Fruit fly (Drosophila melanogaster) whole organism, adult: Measurements from ENCODE around the gene Ac76E.
A peak's percentile ranks its signal among the peaks of the same experiment; 100 is the strongest.

ENCODE experiments used
- CG11617 ChIP-seq: fragments of 200-800 bp; sonication (Bioruptor generic); optimal IDR thresholded peaks from 2 replicates; lab custom pipeline; 2017; ENCODE audit warnings: mild to moderate bottlenecking, missing biosample characterization, missing genetic modification reagents, missing genetic modification characterization
- CG12768 ChIP-seq: fragments of 200-800 bp; sonication (Bioruptor generic); optimal IDR thresholded peaks from 2 replicates; lab custom pipeline; 2017; ENCODE audit warnings: missing biosample characterization, missing genetic modification characterization, mild to moderate bottlenecking, moderate library complexity, missing genetic modification reagents
- CG14711 ChIP-seq: fragments of 200-800 bp; sonication (Bioruptor generic); optimal IDR thresholded peaks from 2 replicates; lab custom pipeline; 2018; ENCODE audit warnings: missing biosample characterization, mild to moderate bottlenecking, missing genetic modification characterization, moderate library complexity
- CG1620 ChIP-seq: fragments of 200-800 bp; sonication (Bioruptor generic); optimal IDR thresholded peaks from 2 replicates; lab custom pipeline; 2016; ENCODE audit warnings: missing biosample characterization, missing genetic modification characterization
- CG33017 ChIP-seq: fragments of 200-800 bp; sonication (Bioruptor generic); optimal IDR thresholded peaks from 2 replicates; lab custom pipeline; 2018; ENCODE audit warnings: missing biosample characterization, mild to moderate bottlenecking, missing genetic modification characterization, moderate library complexity
- CG5204 ChIP-seq: fragments of 200-800 bp; sonication (Bioruptor generic); optimal IDR thresholded peaks from 2 replicates; lab custom pipeline; 2016; ENCODE audit warnings: missing biosample characterization, missing genetic modification characterization
- CG7045 ChIP-seq: fragments of 200-800 bp; sonication (Bioruptor generic); optimal IDR thresholded peaks from 2 replicates; lab custom pipeline; 2017; ENCODE audit warnings: missing biosample characterization, mild to moderate bottlenecking, missing genetic modification characterization
- CG7101 ChIP-seq: fragments of 200-800 bp; sonication (Bioruptor generic); optimal IDR thresholded peaks from 2 replicates; lab custom pipeline; 2018; ENCODE audit warnings: missing biosample characterization, mild to moderate bottlenecking, missing genetic modification characterization, moderate library complexity
- Clk ChIP-seq: fragments of 200-800 bp; sonication (Bioruptor generic); optimal IDR thresholded peaks from 2 replicates; lab custom pipeline; 2017; ENCODE audit warnings: missing biosample characterization, missing genetic modification characterization
- Crg-1 ChIP-seq: fragments of 200-800 bp; sonication (Bioruptor generic); optimal IDR thresholded peaks from 2 replicates; lab custom pipeline; 2016; ENCODE audit warnings: missing biosample characterization, missing genetic modification characterization
- Hr96 ChIP-seq: fragments of 200-800 bp; sonication (Bioruptor generic); optimal IDR thresholded peaks from 2 replicates; lab custom pipeline; 2016; ENCODE audit warnings: missing biosample characterization, missing genetic modification characterization
- Mnt ChIP-seq: fragments of 200-800 bp; sonication (Bioruptor generic); optimal IDR thresholded peaks from 2 replicates; lab custom pipeline; 2016; ENCODE audit warnings: missing biosample characterization, mild to moderate bottlenecking, missing genetic modification characterization
- bab1 ChIP-seq: fragments of 200-800 bp; sonication (Bioruptor generic); optimal IDR thresholded peaks from 3 replicates; lab custom pipeline; 2019; ENCODE audit warnings: missing biosample characterization, mild to moderate bottlenecking, missing genetic modification characterization, moderate library complexity
- cic ChIP-seq: fragments of 200-800 bp; sonication (Bioruptor generic); optimal IDR thresholded peaks from 2 replicates; lab custom pipeline; 2017; ENCODE audit warnings: missing biosample characterization, mild to moderate bottlenecking, missing genetic modification characterization, moderate library complexity
- cnc ChIP-seq, 2 experiments: fragments of >200 bp; optimal IDR thresholded peaks; 2 replicates each; lab custom pipeline; 2017
- kay ChIP-seq: fragments of 200-800 bp; sonication (Bioruptor generic); peaks from one replicate; lab custom pipeline; 2016; ENCODE audit warnings: missing biosample characterization, missing genetic modification characterization, borderline replicate concordance
- ovo ChIP-seq: fragments of 200-800 bp; sonication (Bioruptor generic); optimal IDR thresholded peaks from 2 replicates; lab custom pipeline; 2016; ENCODE audit warnings: missing biosample characterization, missing genetic modification characterization
- pad ChIP-seq: fragments of 200-800 bp; sonication (Bioruptor generic); optimal IDR thresholded peaks from 3 replicates; lab custom pipeline; 2017; ENCODE audit warnings: missing biosample characterization, missing genetic modification characterization, mild to moderate bottlenecking, moderate library complexity, missing genetic modification reagents
- tj ChIP-seq: fragments of 200-800 bp; sonication (Bioruptor generic); optimal IDR thresholded peaks from 3 replicates; lab custom pipeline; 2017; ENCODE audit warnings: missing biosample characterization, mild to moderate bottlenecking, missing genetic modification characterization, moderate library complexity
- toe ChIP-seq: fragments of 200-800 bp; sonication (Bioruptor generic); optimal IDR thresholded peaks from 2 replicates; lab custom pipeline; 2016; ENCODE audit warnings: missing biosample characterization, missing genetic modification characterization

The Ac76E gene

dm6 chr3L:19941162-19941561 is 2.1 kb downstream of the Ac76E start:
- peak; percentile 93 for TF ChIP-seq kay
- no peak for TF ChIP-seq CG33017
- no peak for TF ChIP-seq cic (GFP tag; lab: Kevin White, UChicago)

dm6 chr3L:19945469-19945868 is 6.4 kb downstream of the Ac76E start:
- TF ChIP-seq tj (GFP tag; lab: Kevin White, UChicago) (no peak), Mnt (GFP tag; lab: Kevin White, UChicago) (no peak), kay (no peak), CG12768 (GFP tag; lab: Kevin White, UChicago) (no peak)

- TF ChIP-seq tj (GFP tag; lab: Kevin White, UChicago) = no peak
- no peak for TF ChIP-seq CG12768 (GFP tag; lab: Kevin White, UChicago)
- no peak for TF ChIP-seq cnc (optimal IDR thresholded peaks at IDR 0.05; lab: Kevin White, UChicago)
- no peak for TF ChIP-seq pad (GFP tag; lab: Kevin White, UChicago)
- no peak for TF ChIP-seq CG7101 (tag; lab: Kevin White, UChicago)
- TF ChIP-seq Clk (GFP tag; lab: Kevin White, UChicago) = no peak
- TF ChIP-seq kay = no peak
- TF ChIP-seq CG5204 (GFP tag; lab: Kevin White, UChicago) = no peak
- TF ChIP-seq ovo (GFP tag; lab: Kevin White, UChicago) = no peak
- TF ChIP-seq cic (GFP tag; lab: Kevin White, UChicago) = no peak
- TF ChIP-seq CG33017 = no peak
- no peak for TF ChIP-seq bab1 (GFP tag; lab: Kevin White, UChicago)
- TF ChIP-seq Mnt (GFP tag; lab: Kevin White, UChicago) = no peak
Observed at dm6 chr3L:19951035-19951434, 11.9 kb downstream of the Ac76E start, which contains the start of gene CG32219. Gene CG32219, minus strand, starts transcription at chr3L:19951135.

- TF ChIP-seq toe = no peak
- no peak for TF ChIP-seq CG11617 (GFP tag; lab: Kevin White, UChicago)
- TF ChIP-seq CG1620 (GFP tag; lab: Kevin White, UChicago) = no peak
- TF ChIP-seq CG7045 (GFP tag; lab: Kevin White, UChicago) = no peak
- TF ChIP-seq Clk (GFP tag; lab: Kevin White, UChicago) = no peak
- no peak for TF ChIP-seq CG7101 (tag; lab: Kevin White, UChicago)
- no peak for TF ChIP-seq CG33017
- no peak for TF ChIP-seq Hr96 (GFP tag; lab: Kevin White, UChicago)
- TF ChIP-seq cnc (optimal IDR thresholded peaks at IDR 0.05; lab: Kevin White, UChicago) = no peak
- no peak for TF ChIP-seq cic (GFP tag; lab: Kevin White, UChicago)
- TF ChIP-seq bab1 (GFP tag; lab: Kevin White, UChicago) = no peak
- TF ChIP-seq Crg-1 (GFP tag; lab: Kevin White, UChicago) = no peak
- no peak for TF ChIP-seq ovo (GFP tag; lab: Kevin White, UChicago)
- no peak for TF ChIP-seq CG5204 (GFP tag; lab: Kevin White, UChicago)
- TF ChIP-seq kay = no peak
- no peak for TF ChIP-seq tj (GFP tag; lab: Kevin White, UChicago)
- no peak for TF ChIP-seq Mnt (GFP tag; lab: Kevin White, UChicago)
- TF ChIP-seq pad (GFP tag; lab: Kevin White, UChicago) = no peak
- no peak for TF ChIP-seq CG12768 (GFP tag; lab: Kevin White, UChicago)
Observed at dm6 chr3L:19951868-19952267, 12.8 kb downstream of the Ac76E start, which contains the start of gene CG34258. Gene CG34258, minus strand, starts transcription at chr3L:19951968.

dm6 chr3L:19952690-19953089 is 13.6 kb downstream of the Ac76E start, which contains the start of gene CG33710:
Gene CG33710, minus strand, starts transcription at chr3L:19952790.
- TF ChIP-seq CG12768 (GFP tag; lab: Kevin White, UChicago) = no peak
- TF ChIP-seq pad (GFP tag; lab: Kevin White, UChicago) = no peak
- no peak for TF ChIP-seq cic (GFP tag; lab: Kevin White, UChicago)
- no peak for TF ChIP-seq CG7045 (GFP tag; lab: Kevin White, UChicago)

- TF ChIP-seq kay = no peak
- no peak for TF ChIP-seq CG1620 (GFP tag; lab: Kevin White, UChicago)
- TF ChIP-seq toe = no peak
- TF ChIP-seq pad (GFP tag; lab: Kevin White, UChicago) = no peak
- TF ChIP-seq cic (GFP tag; lab: Kevin White, UChicago) = no peak
- no peak for TF ChIP-seq CG12768 (GFP tag; lab: Kevin White, UChicago)
- no peak for TF ChIP-seq ovo (GFP tag; lab: Kevin White, UChicago)
- no peak for TF ChIP-seq CG33017
- no peak for TF ChIP-seq bab1 (GFP tag; lab: Kevin White, UChicago)
- no peak for TF ChIP-seq CG11617 (GFP tag; lab: Kevin White, UChicago)
- TF ChIP-seq CG14711 (tag; lab: Kevin White, UChicago) = no peak
Observed at dm6 chr3L:19953612-19954011, 14.5 kb downstream of the Ac76E start, which contains the start of gene CG42655. Gene CG42655, minus strand, starts transcription at chr3L:19953712.

- TF ChIP-seq pad (GFP tag; lab: Kevin White, UChicago) = no peak
- no peak for TF ChIP-seq Clk (GFP tag; lab: Kevin White, UChicago)
- no peak for TF ChIP-seq CG1620 (GFP tag; lab: Kevin White, UChicago)
- TF ChIP-seq CG14711 (tag; lab: Kevin White, UChicago) = no peak
- TF ChIP-seq toe = no peak
- TF ChIP-seq CG7101 (tag; lab: Kevin White, UChicago) = no peak
- TF ChIP-seq kay = no peak
- TF ChIP-seq Crg-1 (GFP tag; lab: Kevin White, UChicago) = no peak
- TF ChIP-seq Mnt (GFP tag; lab: Kevin White, UChicago) = no peak
- TF ChIP-seq CG5204 (GFP tag; lab: Kevin White, UChicago) = no peak
- TF ChIP-seq ovo (GFP tag; lab: Kevin White, UChicago) = no peak
- no peak for TF ChIP-seq cic (GFP tag; lab: Kevin White, UChicago)
- TF ChIP-seq tj (GFP tag; lab: Kevin White, UChicago) = no peak
- TF ChIP-seq CG33017 = no peak
- no peak for TF ChIP-seq cnc (optimal IDR thresholded peaks at IDR 0.05; lab: Kevin White, UChicago)
Observed at dm6 chr3L:19954426-19954825, 15.3 kb downstream of the Ac76E start, which contains the start of gene CG42654. Gene CG42654, minus strand, starts transcription at chr3L:19954526.
